Worm (Caenorhabditis elegans) whole organism, mixed stage, embryonic: ENCODE measurements around the gene ceh-48.

Experiments
- M03D4.4 ChIP-seq: sonication (generic microtip); optimal IDR thresholded peaks from 2 replicates; lab custom pipeline; 2017; ENCODE audit warnings: mild to moderate bottlenecking, missing genetic modification characterization, missing compliant biosample characterization
- blmp-1 ChIP-seq: fragments of 150-350 bp; optimal IDR thresholded peaks from 2 replicates; lab custom pipeline; 2014; ENCODE audit warnings: missing biosample characterization, missing genetic modification characterization
- ceh-39 ChIP-seq: fragments of 150-350 bp; optimal IDR thresholded peaks from 2 replicates; lab custom pipeline; 2014; ENCODE audit warnings: missing biosample characterization, missing genetic modification characterization
- ces-1 ChIP-seq: fragments of 150-350 bp; optimal IDR thresholded peaks from 2 replicates; lab custom pipeline; 2014; ENCODE audit warnings: missing biosample characterization, missing genetic modification reagents, missing genetic modification characterization
- elt-3 ChIP-seq: fragments of 150-350 bp; optimal IDR thresholded peaks from 2 replicates; lab custom pipeline; 2014; ENCODE audit warnings: missing biosample characterization, missing genetic modification characterization
- flh-1 ChIP-seq: fragments of 200-800 bp; sonication (Bioruptor generic); optimal IDR thresholded peaks from 2 replicates; lab custom pipeline; 2018; ENCODE audit warnings: mild to moderate bottlenecking, missing genetic modification characterization, moderate library complexity, missing compliant biosample characterization
- nhr-12 ChIP-seq: fragments of 150-350 bp; optimal IDR thresholded peaks from 2 replicates; lab custom pipeline; 2014; ENCODE audit warnings: missing biosample characterization, missing genetic modification characterization
- nhr-2 ChIP-seq: fragments of 150-350 bp; optimal IDR thresholded peaks from 2 replicates; lab custom pipeline; 2014; ENCODE audit warnings: missing biosample characterization, missing genetic modification characterization
- nhr-28 ChIP-seq: fragments of 150-350 bp; optimal IDR thresholded peaks from 2 replicates; lab custom pipeline; 2014; ENCODE audit warnings: missing biosample characterization, missing genetic modification characterization
- nhr-76 ChIP-seq: sonication (generic microtip); optimal IDR thresholded peaks from 2 replicates; lab custom pipeline; 2017; ENCODE audit warnings: missing biosample characterization, missing genetic modification characterization
- pha-4 ChIP-seq: fragments of 150-350 bp; optimal IDR thresholded peaks from 2 replicates; lab custom pipeline; 2018; ENCODE audit warnings: missing biosample characterization, missing genetic modification reagents, missing genetic modification characterization
- snpc-4 ChIP-seq: fragments of 150-350 bp; optimal IDR thresholded peaks from 2 replicates; lab custom pipeline; 2014; ENCODE audit warnings: missing biosample characterization, missing genetic modification characterization
- unc-62 ChIP-seq: fragments of 150-350 bp; optimal IDR thresholded peaks from 2 replicates; lab custom pipeline; 2014; ENCODE audit warnings: missing biosample characterization, missing genetic modification reagents, missing genetic modification characterization

DNA sequence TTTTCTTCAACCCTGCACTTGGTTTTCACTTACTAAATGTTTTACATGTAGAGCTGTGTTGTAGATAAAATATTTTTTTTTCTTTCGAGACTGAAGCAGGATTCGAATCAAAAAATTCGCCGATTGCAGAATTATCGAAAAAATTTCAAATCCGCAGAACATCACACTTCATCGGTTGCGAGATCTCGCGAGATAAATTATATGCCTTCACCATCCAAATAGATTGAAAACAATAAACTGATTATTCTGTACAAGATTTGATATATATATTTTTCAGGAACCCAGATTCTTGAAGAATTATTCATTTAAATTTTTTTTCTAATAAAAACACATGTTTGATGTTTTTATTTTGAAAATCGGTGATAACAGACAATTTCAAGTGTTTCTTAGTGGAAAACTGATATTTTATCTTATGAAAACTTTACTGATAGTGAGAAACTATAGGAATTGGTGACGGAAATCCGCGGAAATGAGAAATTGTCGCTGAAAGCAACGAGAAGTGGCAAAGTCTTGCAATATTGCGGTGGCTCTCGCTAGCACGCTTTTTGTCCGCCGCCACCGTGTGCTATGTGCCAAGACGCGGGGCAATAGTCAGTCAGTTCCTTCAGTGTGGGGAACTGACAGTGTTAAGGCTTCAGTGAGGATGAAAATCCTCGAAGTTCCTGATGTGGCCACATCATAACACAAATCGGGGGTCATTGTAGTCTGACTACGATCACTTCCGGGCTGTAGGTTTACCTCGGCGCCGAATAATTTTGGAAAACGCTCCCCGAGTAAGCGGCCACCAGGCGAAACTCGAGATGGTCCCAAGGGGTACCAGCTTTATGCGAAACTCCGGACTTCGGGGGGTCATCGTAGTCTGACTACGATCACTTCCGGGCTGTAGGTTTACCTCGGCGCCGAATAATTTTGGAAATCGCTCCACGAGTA lies 19.3 kb upstream of the ceh-48 start:
- TF ChIP-seq nhr-28 (tag; lab: Kevin White, UChicago) (no peak), nhr-76 (tag; lab: Kevin White, UChicago) (no peak), blmp-1 (tag; lab: Kevin White, UChicago) (no peak), pha-4 (tag; lab: Kevin White, UChicago) (no peak), nhr-12 (no peak), unc-62 (no peak), ces-1 (GFP tag; lab: Kevin White, UChicago) (no peak), snpc-4 (no peak), ceh-39 (tag; lab: Kevin White, UChicago) (no peak), nhr-2 (tag; lab: Kevin White, UChicago) (no peak), elt-3 (no peak), flh-1 (GFP tag; lab: Kevin White, UChicago) (no peak), M03D4.4 (tag; lab: Kevin White, UChicago) (no peak)
